Worm (Caenorhabditis elegans): ENCODE measurements around the gene flp-11.

Gene flp-11

DNA sequence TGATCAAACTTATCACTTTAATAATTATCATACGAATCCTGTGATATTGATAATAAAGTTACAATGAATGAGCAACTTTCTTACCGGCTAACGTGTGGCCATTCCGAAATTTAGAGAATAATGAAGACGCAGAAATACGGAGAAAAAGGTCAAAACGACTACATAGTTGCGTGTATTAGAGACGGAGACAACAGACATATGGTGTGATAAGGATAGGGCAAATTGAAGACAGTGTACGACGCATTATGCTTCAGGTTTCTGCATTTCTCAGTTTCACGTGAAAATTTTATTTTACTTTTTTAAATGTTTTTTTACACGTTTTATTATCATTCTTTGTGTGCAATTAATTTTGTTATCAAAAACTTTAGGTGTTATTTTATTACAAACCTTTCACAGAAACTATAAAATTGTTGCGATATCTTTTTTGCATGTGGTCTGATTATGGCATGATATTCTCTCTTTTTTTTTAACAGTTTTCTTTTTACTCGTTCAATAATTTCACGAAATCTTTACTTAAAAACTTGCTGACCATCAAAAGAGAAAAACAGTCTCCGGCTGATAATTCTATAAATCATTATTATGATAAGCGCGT lies 4.7 kb downstream of the flp-11 start, which contains the start of gene tmem-135:
Gene tmem-135, plus strand, starts transcription at position 542 of the 592 bp plus-strand sequence.
- TF ChIP-seq zag-1 (tag; optimal IDR thresholded peaks at IDR 0.05), result no peak
- TF ChIP-seq aly-2 (tag; optimal IDR thresholded peaks at IDR 0.05), result no peak
- TF ChIP-seq hlh-11 (tag; optimal IDR thresholded peaks at IDR 0.05), result peak; percentile 25
- TF ChIP-seq nhr-28 (tag; optimal IDR thresholded peaks at IDR 0.05), result peak; percentile 59
- peak; percentile 0 for TF ChIP-seq pqm-1 (tag; optimal IDR thresholded peaks at IDR 0.05)
- TF ChIP-seq zip-11 (GFP tag; IDR thresholded peaks at IDR 0.05), result no peak
- TF ChIP-seq arid-1 (GFP tag; conservative IDR thresholded peaks at IDR 0.05), result no peak
- no peak for TF ChIP-seq zfp-3 (GFP tag; conservative IDR thresholded peaks at IDR 0.05)
- TF ChIP-seq daf-12 (tag; optimal IDR thresholded peaks at IDR 0.05), result no peak
- no peak for TF ChIP-seq dmd-9 (GFP tag; IDR thresholded peaks at IDR 0.05)
- TF ChIP-seq duxl-1 (tag; optimal IDR thresholded peaks at IDR 0.05; ENCODE audit: poor library complexity), result no peak
- TF ChIP-seq lin-29 (GFP tag; IDR thresholded peaks at IDR 0.05), result no peak
- no peak for TF ChIP-seq zip-2 (tag; optimal IDR thresholded peaks at IDR 0.05)
- no peak for TF ChIP-seq pha-4 (GFP tag; IDR thresholded peaks at IDR 0.05)
- no peak for TF ChIP-seq pha-4 (tag; optimal IDR thresholded peaks at IDR 0.05)
- no peak for TF ChIP-seq F49E8.2 (tag; optimal IDR thresholded peaks at IDR 0.05; ENCODE audit: borderline replicate concordance)
- no peak for TF ChIP-seq ZK337.2 (GFP tag; IDR thresholded peaks at IDR 0.05)
- no peak for TF ChIP-seq unc-39 (tag; optimal IDR thresholded peaks at IDR 0.05)
- TF ChIP-seq spr-3 (GFP tag; optimal IDR thresholded peaks at IDR 0.05), result no peak
- no peak for TF ChIP-seq nhr-11 (tag; optimal IDR thresholded peaks at IDR 0.05)
- TF ChIP-seq unc-62 (GFP tag; optimal IDR thresholded peaks at IDR 0.05 in 1 of 2), result no peak
- no peak for TF ChIP-seq unc-62 (tag; optimal IDR thresholded peaks at IDR 0.05)
- TF ChIP-seq F26F4.8 (GFP tag; conservative IDR thresholded peaks at IDR 0.05), result no peak
- no peak for TF ChIP-seq daf-16 (GFP tag; optimal IDR thresholded peaks at IDR 0.05)
- peak; percentile 24 for TF ChIP-seq daf-16 (tag; optimal IDR thresholded peaks at IDR 0.05)
- TF ChIP-seq lin-15B (tag; optimal IDR thresholded peaks at IDR 0.05), result no peak
- TF ChIP-seq ceh-28 (tag; optimal IDR thresholded peaks at IDR 0.05), result no peak
- no peak for TF ChIP-seq ZK546.5 (tag; optimal IDR thresholded peaks at IDR 0.05)
- TF ChIP-seq ceh-32 (tag; optimal IDR thresholded peaks at IDR 0.05; ENCODE audit: poor library complexity), result no peak
- no peak for TF ChIP-seq lim-7 (GFP tag; IDR thresholded peaks at IDR 0.05)
- no peak for TF ChIP-seq mdl-1 (tag; optimal IDR thresholded peaks at IDR 0.05)
- no peak for TF ChIP-seq ztf-7 (tag; optimal IDR thresholded peaks at IDR 0.05)
- no peak for TF ChIP-seq D1046.2 (GFP tag; IDR thresholded peaks at IDR 0.05)
- peak; percentile 27 for TF ChIP-seq hlh-30 (tag; optimal IDR thresholded peaks at IDR 0.05; ENCODE audit: insufficient read depth)
- TF ChIP-seq tra-1 (GFP tag; IDR thresholded peaks at IDR 0.05), result no peak
- TF ChIP-seq Y75B8A.6 (GFP tag; IDR thresholded peaks at IDR 0.05), result no peak
- no peak for TF ChIP-seq lin-38 (GFP tag; IDR thresholded peaks at IDR 0.05)
- TF ChIP-seq nhr-77 (tag; optimal IDR thresholded peaks at IDR 0.05), result no peak
- TF ChIP-seq php-3 (GFP tag; IDR thresholded peaks at IDR 0.05), result 0 out of 2 replicates have a peak, but pooled peaks have one; percentile 9
- TF ChIP-seq ceh-82 (tag; optimal IDR thresholded peaks at IDR 0.05), result no peak
- TF ChIP-seq hmg-1.1 (GFP tag; IDR thresholded peaks at IDR 0.05), result no peak
- TF ChIP-seq sdz-12 (GFP tag; optimal IDR thresholded peaks at IDR 0.05), result no peak
- TF ChIP-seq snpc-1.2 (GFP tag; IDR thresholded peaks at IDR 0.05), result no peak
- no peak for TF ChIP-seq lin-39 (tag; optimal IDR thresholded peaks at IDR 0.05)

All from whole organism, L4 larva.